Fruit fly (Drosophila melanogaster): Measurements from ENCODE around the gene unc.

unc gene

DNA sequence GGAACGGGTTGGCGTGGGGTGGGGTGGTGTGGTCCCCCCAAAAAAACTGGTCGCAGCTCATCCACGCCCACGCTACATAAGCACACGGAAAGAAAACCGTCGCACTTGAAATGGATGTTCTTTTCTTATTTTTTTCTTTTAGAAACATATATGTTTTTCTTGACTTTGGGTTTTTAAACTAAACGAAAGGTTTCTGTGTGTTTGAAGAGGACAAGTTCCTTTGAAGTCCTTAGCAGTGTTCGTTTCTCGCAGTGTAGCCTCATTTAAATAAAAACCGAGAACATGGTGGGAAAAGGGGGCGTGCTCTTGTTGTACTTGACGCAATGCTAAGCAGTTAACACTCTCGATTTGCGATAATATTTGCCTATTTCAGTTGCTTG lies 42.4 kb downstream of the unc start (continued):
- no peak for TF ChIP-seq CG4707 (GFP tag; optimal IDR thresholded peaks at IDR 0.05)
- no peak for TF ChIP-seq prd (optimal IDR thresholded peaks at IDR 0.05)
- no peak; the same call in 2 of the 3 replicates for TF ChIP-seq prd (GFP tag; IDR thresholded peaks at IDR 0.05)
- TF ChIP-seq Mes4 (GFP tag; optimal IDR thresholded peaks at IDR 0.05) = no peak
- TF ChIP-seq CG6254 (GFP tag; optimal IDR thresholded peaks at IDR 0.05) = no peak
- no peak for TF ChIP-seq HLH3B (GFP tag; IDR thresholded peaks at IDR 0.05)
- no peak for TF ChIP-seq CG7271 (tag; optimal IDR thresholded peaks at IDR 0.05)
- no peak for TF ChIP-seq Kr (GFP tag; optimal IDR thresholded peaks at IDR 0.05)
- TF ChIP-seq Oaz (GFP tag; IDR thresholded peaks at IDR 0.05) = no peak
- no peak for TF ChIP-seq CG10431 (GFP tag; optimal IDR thresholded peaks at IDR 0.05)
- peak; percentile 2 for TF ChIP-seq mam (GFP tag; optimal IDR thresholded peaks at IDR 0.05)
- no peak for TF ChIP-seq psq (GFP tag; optimal IDR thresholded peaks at IDR 0.05)

DNA sequence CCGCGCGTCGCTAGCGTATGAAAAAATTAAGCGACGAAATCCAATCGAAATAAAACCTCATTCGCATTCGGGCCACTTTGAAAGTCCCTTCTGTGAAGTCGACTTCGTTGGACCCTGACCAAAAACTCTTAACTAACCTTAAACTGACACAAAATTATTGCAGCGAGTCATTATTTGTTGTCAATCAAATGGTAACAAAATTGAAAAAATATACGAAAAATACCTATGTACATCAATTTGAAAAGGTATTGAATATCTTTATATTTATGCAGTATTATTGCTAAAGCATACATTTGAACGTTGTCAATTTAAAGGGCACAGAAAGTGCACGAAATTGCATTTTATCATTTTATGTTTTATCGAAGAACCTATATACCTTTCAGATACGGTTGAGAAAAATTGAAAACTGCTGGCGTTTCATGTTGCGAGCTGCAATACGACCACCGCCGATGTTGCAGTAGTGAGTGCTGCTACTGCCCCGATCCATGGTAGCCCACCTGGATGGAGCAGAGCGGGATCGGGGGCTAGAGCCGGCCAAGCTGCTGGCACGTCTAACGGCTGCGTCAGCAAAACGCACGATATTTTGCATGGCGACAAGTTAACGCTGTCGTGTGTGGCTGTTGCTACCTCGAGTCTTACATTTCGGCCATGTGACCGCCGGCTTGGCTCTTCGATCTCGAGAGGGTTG lies 42.9 kb downstream of the unc start:
- TF ChIP-seq bsh (GFP tag; optimal IDR thresholded peaks at IDR 0.05) (peak in 1 of 2 experiments; percentile 2), Drgx (GFP tag; IDR thresholded peaks at IDR 0.05) (peak; percentile 12; the same call in 1 of the 2 replicates), fu2 (GFP tag; optimal IDR thresholded peaks at IDR 0.05) (no peak)

DNA sequence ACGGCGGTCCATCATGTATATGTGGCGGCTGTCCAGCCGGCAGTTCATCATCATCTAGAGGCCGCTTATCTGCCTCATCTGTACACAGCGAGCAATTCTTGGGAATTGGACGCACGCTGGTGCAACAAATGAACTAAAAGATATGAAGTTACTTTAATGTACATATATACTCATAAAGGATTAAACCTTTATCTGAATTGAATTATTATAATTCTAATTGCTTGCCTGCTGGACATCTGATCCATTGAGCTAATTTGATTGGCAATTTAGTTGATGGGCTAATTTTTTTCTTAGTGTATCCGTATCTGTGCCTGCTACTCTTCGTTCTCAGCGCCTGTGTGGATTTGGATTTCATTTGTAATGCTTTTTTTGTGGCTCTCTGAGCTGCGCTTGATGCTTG lies 43.8 kb downstream of the unc start:
- TF ChIP-seq H2.0 (GFP tag; IDR thresholded peaks at IDR 0.05) (no peak), CG8924 (tag; optimal IDR thresholded peaks at IDR 0.05) (no peak), Drgx (GFP tag; IDR thresholded peaks at IDR 0.05) (peak; percentile 88), Hr51 (GFP tag; optimal IDR thresholded peaks at IDR 0.05) (peak in 1 of 2 experiments; percentile 19), Atf6 (GFP tag; IDR thresholded peaks at IDR 0.05) (no peak), PHDP (tag; optimal IDR thresholded peaks at IDR 0.05) (peak; percentile 3), en (GFP tag; optimal IDR thresholded peaks at IDR 0.05) (no peak), Meics (GFP tag; optimal IDR thresholded peaks at IDR 0.05) (no peak), zf30C (GFP tag; optimal IDR thresholded peaks at IDR 0.05) (peak; percentile 17), lbe (GFP tag; optimal IDR thresholded peaks at IDR 0.05) (peak; percentile 72), Med (GFP tag) (peak; percentile 68), inv (GFP tag; IDR thresholded peaks at IDR 0.05; ENCODE audit: partially characterized antibody) (no peak), CG7963 (GFP tag; IDR thresholded peaks at IDR 0.05; ENCODE audit: partially characterized antibody) (no peak), CG2129 (GFP tag; IDR thresholded peaks at IDR 0.05; ENCODE audit: partially characterized antibody) (no peak), CG4360 (GFP tag; IDR thresholded peaks at IDR 0.05) (no peak), CG10321 (GFP tag; IDR thresholded peaks at IDR 0.05) (no peak), fd96Cb (tag; optimal IDR thresholded peaks at IDR 0.05) (peak; percentile 13), Blimp-1 (GFP tag; optimal IDR thresholded peaks at IDR 0.05) (peak; percentile 9), tna (GFP tag; IDR thresholded peaks at IDR 0.05; ENCODE audit: partially characterized antibody) (no peak), Rx (GFP tag; IDR thresholded peaks at IDR 0.05) (no peak), CG1603 (tag; optimal IDR thresholded peaks at IDR 0.05) (peak; percentile 37), caup (GFP tag; optimal IDR thresholded peaks at IDR 0.05; ENCODE audit: severe bottlenecking) (no peak), nom (GFP tag; optimal IDR thresholded peaks at IDR 0.05) (peak; percentile 87), NC2β (GFP tag; optimal IDR thresholded peaks at IDR 0.05) (no peak), phol (tag; optimal IDR thresholded peaks at IDR 0.05) (peak; percentile 29), D19A (tag; optimal IDR thresholded peaks at IDR 0.05) (peak; percentile 11), gem (tag; optimal IDR thresholded peaks at IDR 0.05) (peak; percentile 42), CG2678 (tag; optimal IDR thresholded peaks at IDR 0.05) (peak; percentile 38), Xrp1 (GFP tag; IDR thresholded peaks at IDR 0.05) (peak; percentile 39; the same call in 1 of the 2 replicates), peb (GFP tag; IDR thresholded peaks at IDR 0.05) (no peak), Xbp1 (GFP tag; optimal IDR thresholded peaks at IDR 0.05) (peak; percentile 14), ttk (GFP tag; IDR thresholded peaks at IDR 0.05) (no peak), Ets65A (GFP tag) (peak; percentile 67)

Measured in whole organism, embryonic.